Worm (Caenorhabditis elegans): Measurements from ENCODE around the gene F44F4.10.

DNA sequence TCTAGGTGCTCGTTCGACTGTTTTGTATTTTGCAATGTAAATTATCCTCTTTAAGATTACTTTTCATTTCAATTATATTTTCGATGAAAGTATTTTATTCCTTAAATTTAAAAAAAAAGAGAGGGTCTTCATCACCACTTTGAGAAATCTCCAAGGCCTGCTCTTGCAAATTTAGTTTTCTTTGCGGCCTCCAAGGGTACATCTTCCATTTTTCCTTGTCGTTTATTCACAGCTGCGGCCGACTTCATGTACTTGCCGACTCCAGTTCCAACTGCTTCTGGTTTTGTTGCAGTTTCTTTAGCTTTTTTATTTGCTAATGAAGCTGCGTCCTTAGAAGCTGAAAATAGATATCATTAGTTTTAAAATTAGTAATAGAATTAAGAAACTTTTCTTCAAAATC lies 46.4 kb downstream of the F44F4.10 start:
- TF ChIP-seq ama-1 (optimal IDR thresholded peaks at IDR 0.05) (no peak), tbx-11 (GFP tag; IDR thresholded peaks at IDR 0.05) (no peak), flt-1 (GFP tag; IDR thresholded peaks at IDR 0.05) (no peak), ceh-13 (GFP tag; optimal IDR thresholded peaks at IDR 0.05) (no peak), hnd-1 (tag; optimal IDR thresholded peaks at IDR 0.05) (no peak), pes-1 (GFP tag; IDR thresholded peaks at IDR 0.05) (no peak), sea-1 (GFP tag; conservative IDR thresholded peaks at IDR 0.05) (no peak), B0310.2 (tag; optimal IDR thresholded peaks at IDR 0.05) (no peak), aly-1 (tag; optimal IDR thresholded peaks at IDR 0.05) (no peak), F13C5.2 (tag; optimal IDR thresholded peaks at IDR 0.05) (no peak)
